Fruit fly (Drosophila melanogaster): ENCODE measurements around the gene CG46426.
A peak's percentile ranks its signal among the peaks of the same experiment; 100 is the strongest.

CG46426 gene

DNA sequence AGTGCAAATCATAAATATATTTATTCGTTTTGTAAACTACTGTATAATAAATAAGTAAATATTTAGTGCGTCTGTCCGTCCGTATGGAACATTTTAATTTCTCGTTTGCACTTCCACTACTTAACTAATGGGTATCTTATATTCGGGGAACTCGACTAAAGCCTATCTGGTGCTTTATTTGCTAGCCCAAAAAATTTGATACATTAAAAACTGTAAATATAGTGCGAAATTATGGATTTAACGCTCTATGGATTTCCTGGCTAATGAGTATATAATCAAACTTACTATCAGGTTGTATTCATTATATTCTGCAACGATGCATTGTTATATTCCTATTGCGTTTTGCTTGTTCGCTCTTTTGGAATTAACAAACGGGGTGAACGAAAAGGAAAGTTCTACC is 5.7 kb upstream of the CG46426 start, which contains the start of gene Sfp33A4:
TSS of gene Sfp33A4 (plus strand) at position 301 of the 400 bp plus-strand sequence.
- TF ChIP-seq cic (GFP tag; optimal IDR thresholded peaks at IDR 0.05) (no peak), CG1620 (GFP tag; optimal IDR thresholded peaks at IDR 0.05) (no peak), bab1 (GFP tag; optimal IDR thresholded peaks at IDR 0.05) (no peak), CG33017 (tag; optimal IDR thresholded peaks at IDR 0.05) (no peak), Mnt (GFP tag; optimal IDR thresholded peaks at IDR 0.05) (no peak), ovo (GFP tag; optimal IDR thresholded peaks at IDR 0.05) (no peak), CG14711 (tag; optimal IDR thresholded peaks at IDR 0.05) (no peak), Clk (GFP tag; optimal IDR thresholded peaks at IDR 0.05) (no peak), pad (GFP tag; optimal IDR thresholded peaks at IDR 0.05) (no peak), cnc (optimal IDR thresholded peaks at IDR 0.05) (no peak), CG7101 (tag; optimal IDR thresholded peaks at IDR 0.05) (no peak)

DNA sequence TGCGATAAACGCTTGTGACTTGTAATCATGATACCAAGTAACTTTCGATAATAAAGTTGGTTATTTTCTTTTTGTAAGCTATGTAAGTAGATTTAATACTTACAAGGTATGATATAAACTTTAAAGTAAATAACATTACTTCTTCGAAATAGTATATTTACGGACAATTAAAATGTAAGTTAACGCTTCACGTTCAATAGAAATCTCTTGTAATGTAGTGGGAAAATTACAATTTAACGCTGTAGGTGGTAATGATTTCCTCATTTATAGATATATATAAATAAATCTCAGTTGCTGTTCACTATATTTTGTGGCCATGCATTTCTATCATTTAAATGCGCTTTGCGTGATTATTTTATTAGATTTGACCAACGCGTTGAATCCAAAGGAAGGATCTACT is 5.2 kb upstream of the CG46426 start, which contains the start of gene Sfp33A2:
TSS of gene Sfp33A2 (plus strand) at position 301 of the 400 bp plus-strand sequence.
- TF ChIP-seq tj (GFP tag; optimal IDR thresholded peaks at IDR 0.05) (no peak), CG33017 (tag; optimal IDR thresholded peaks at IDR 0.05) (no peak), CG1620 (GFP tag; optimal IDR thresholded peaks at IDR 0.05) (no peak), bab1 (GFP tag; optimal IDR thresholded peaks at IDR 0.05) (no peak), CG12768 (GFP tag; optimal IDR thresholded peaks at IDR 0.05) (no peak)

DNA sequence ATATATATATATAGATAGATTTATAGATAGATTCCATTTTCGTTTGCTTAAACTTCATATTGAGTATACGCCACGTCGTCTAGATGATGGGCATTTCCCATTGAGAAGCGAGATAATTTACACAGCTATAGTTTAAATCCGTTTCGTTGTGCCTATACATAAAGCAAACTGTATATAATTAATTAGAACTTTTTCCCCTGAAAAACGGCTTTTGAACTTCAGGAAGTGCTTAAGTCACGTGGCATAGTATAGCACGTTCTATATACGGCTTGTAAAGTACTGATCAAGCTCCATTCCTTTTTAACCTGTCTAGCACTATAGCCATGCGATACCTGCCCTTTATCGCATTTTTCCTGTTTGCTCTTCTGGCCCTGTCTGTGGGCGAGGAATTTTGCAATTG is 3.0 kb upstream of the CG46426 start, which contains the start of gene Sfp33A3:
TSS of gene Sfp33A3 (plus strand) at position 301 of the 400 bp plus-strand sequence.
- TF ChIP-seq Hr96 (GFP tag; optimal IDR thresholded peaks at IDR 0.05) (no peak), CG1620 (GFP tag; optimal IDR thresholded peaks at IDR 0.05) (no peak), tj (GFP tag; optimal IDR thresholded peaks at IDR 0.05) (no peak), CG7101 (tag; optimal IDR thresholded peaks at IDR 0.05) (no peak)

DNA sequence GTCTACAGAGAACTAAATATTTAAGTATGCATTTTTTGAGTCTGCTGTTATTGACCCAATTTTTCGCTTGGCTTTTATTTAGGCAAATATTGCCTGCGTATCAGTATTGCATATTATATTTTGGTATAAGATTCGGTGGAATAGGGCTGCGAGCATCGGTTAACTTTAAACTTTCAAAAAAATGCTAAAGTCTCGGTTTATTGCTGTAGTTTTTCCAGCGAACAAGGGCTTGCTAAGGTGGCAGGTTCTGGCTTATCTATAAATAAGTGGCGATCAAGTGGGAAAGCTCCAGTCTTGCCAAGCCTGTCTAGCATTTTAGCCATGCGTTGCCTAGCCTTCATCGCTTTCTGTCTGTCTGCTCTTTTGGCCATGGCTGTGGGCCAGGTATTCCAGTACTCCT is 2.2 kb upstream of the CG46426 start, which contains the start of gene CG31704:
TSS of gene CG31704 (plus strand) at position 301 of the 400 bp plus-strand sequence.
- TF ChIP-seq Hr96 (GFP tag; optimal IDR thresholded peaks at IDR 0.05) (no peak), bab1 (GFP tag; optimal IDR thresholded peaks at IDR 0.05) (no peak), tj (GFP tag; optimal IDR thresholded peaks at IDR 0.05) (no peak), CG11617 (GFP tag; optimal IDR thresholded peaks at IDR 0.05) (no peak), CG33017 (tag; optimal IDR thresholded peaks at IDR 0.05) (no peak), cic (GFP tag; optimal IDR thresholded peaks at IDR 0.05) (no peak), CG1620 (GFP tag; optimal IDR thresholded peaks at IDR 0.05) (no peak), Mnt (GFP tag; optimal IDR thresholded peaks at IDR 0.05) (no peak), toe (GFP tag; optimal IDR thresholded peaks at IDR 0.05) (no peak), CG5204 (GFP tag; optimal IDR thresholded peaks at IDR 0.05) (no peak), kay (GFP tag; ENCODE audit: borderline replicate concordance) (no peak), Crg-1 (GFP tag; optimal IDR thresholded peaks at IDR 0.05) (no peak), CG12768 (GFP tag; optimal IDR thresholded peaks at IDR 0.05) (no peak), CG7101 (tag; optimal IDR thresholded peaks at IDR 0.05) (no peak), pad (GFP tag; optimal IDR thresholded peaks at IDR 0.05) (no peak), Clk (GFP tag; optimal IDR thresholded peaks at IDR 0.05) (no peak)

DNA sequence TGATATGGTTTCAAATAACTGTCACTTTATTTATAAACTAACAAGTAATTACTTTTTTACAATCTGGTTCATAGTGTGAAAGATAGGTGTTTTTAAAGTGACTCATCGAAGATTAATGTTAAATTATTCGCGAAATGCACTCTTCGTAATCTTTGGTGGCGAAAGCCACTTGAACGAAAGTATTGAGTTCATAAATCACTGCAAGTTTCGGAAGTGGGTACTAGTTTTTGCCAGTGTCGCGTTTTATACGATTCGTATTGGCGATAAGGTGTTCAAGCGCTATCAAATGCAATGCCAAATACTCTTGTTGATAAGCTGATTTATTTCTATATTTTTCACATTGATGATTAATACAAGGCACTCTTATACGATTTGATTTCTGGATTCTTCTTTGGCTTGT is 1.1 kb upstream of the CG46426 start:
- TF ChIP-seq kay (GFP tag; ENCODE audit: borderline replicate concordance), result peak; percentile 95
- TF ChIP-seq CG5204 (GFP tag; optimal IDR thresholded peaks at IDR 0.05), result peak; percentile 32
- peak; percentile 4 for TF ChIP-seq Hr96 (GFP tag; optimal IDR thresholded peaks at IDR 0.05)
- no peak for TF ChIP-seq ovo (GFP tag; optimal IDR thresholded peaks at IDR 0.05)
- TF ChIP-seq CG1620 (GFP tag; optimal IDR thresholded peaks at IDR 0.05), result no peak
- TF ChIP-seq Mnt (GFP tag; optimal IDR thresholded peaks at IDR 0.05), result no peak
- no peak for TF ChIP-seq cic (GFP tag; optimal IDR thresholded peaks at IDR 0.05)
- no peak for TF ChIP-seq tj (GFP tag; optimal IDR thresholded peaks at IDR 0.05)
- TF ChIP-seq CG14711 (tag; optimal IDR thresholded peaks at IDR 0.05), result no peak
- TF ChIP-seq CG33017 (tag; optimal IDR thresholded peaks at IDR 0.05), result peak; percentile 45
- peak; percentile 6 for TF ChIP-seq CG7045 (GFP tag; optimal IDR thresholded peaks at IDR 0.05)
- peak; percentile 32 for TF ChIP-seq CG12768 (GFP tag; optimal IDR thresholded peaks at IDR 0.05)
- TF ChIP-seq toe (GFP tag; optimal IDR thresholded peaks at IDR 0.05), result no peak
- no peak for TF ChIP-seq pad (GFP tag; optimal IDR thresholded peaks at IDR 0.05)
- TF ChIP-seq Crg-1 (GFP tag; optimal IDR thresholded peaks at IDR 0.05), result no peak
- TF ChIP-seq CG11617 (GFP tag; optimal IDR thresholded peaks at IDR 0.05), result no peak
- TF ChIP-seq CG7101 (tag; optimal IDR thresholded peaks at IDR 0.05), result no peak

DNA sequence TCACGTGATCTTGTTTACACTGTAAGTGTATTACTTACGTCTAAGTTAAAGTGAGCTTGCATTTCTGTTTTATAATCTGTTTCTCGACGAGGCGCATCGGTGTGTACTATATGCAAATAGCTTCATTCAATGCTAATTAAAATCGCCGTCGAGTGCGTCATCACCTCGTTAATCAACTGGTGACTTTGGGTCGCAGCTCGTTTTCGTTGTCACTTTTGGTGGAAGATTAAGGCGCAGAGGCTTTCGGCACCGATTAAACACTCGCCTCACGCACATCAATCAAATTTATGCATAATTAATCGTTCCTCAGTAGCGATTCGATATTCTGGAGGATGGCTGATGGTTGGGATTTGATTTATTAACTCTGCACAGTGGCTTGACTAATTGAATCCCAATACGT is 1.6 kb downstream of the CG46426 start:
- TF ChIP-seq Clk (GFP tag; optimal IDR thresholded peaks at IDR 0.05) (no peak), CG14711 (tag; optimal IDR thresholded peaks at IDR 0.05) (no peak), CG11617 (GFP tag; optimal IDR thresholded peaks at IDR 0.05) (no peak), Mnt (GFP tag; optimal IDR thresholded peaks at IDR 0.05) (no peak), CG33017 (tag; optimal IDR thresholded peaks at IDR 0.05) (peak; percentile 10), tj (GFP tag; optimal IDR thresholded peaks at IDR 0.05) (no peak), kay (GFP tag; ENCODE audit: borderline replicate concordance) (peak; percentile 95), bab1 (GFP tag; optimal IDR thresholded peaks at IDR 0.05) (no peak), CG1620 (GFP tag; optimal IDR thresholded peaks at IDR 0.05) (no peak), cic (GFP tag; optimal IDR thresholded peaks at IDR 0.05) (peak; percentile 90), cnc (optimal IDR thresholded peaks at IDR 0.05) (no peak), CG12768 (GFP tag; optimal IDR thresholded peaks at IDR 0.05) (peak; percentile 4), CG5204 (GFP tag; optimal IDR thresholded peaks at IDR 0.05) (no peak), pad (GFP tag; optimal IDR thresholded peaks at IDR 0.05) (no peak), CG7045 (GFP tag; optimal IDR thresholded peaks at IDR 0.05) (no peak), CG7101 (tag; optimal IDR thresholded peaks at IDR 0.05) (no peak), Crg-1 (GFP tag; optimal IDR thresholded peaks at IDR 0.05) (no peak), toe (GFP tag; optimal IDR thresholded peaks at IDR 0.05) (no peak), ovo (GFP tag; optimal IDR thresholded peaks at IDR 0.05) (no peak), Hr96 (GFP tag; optimal IDR thresholded peaks at IDR 0.05) (no peak)
